Worm (Caenorhabditis elegans) whole organism, midembryonic: ENCODE measurements around the gene T15B7.8.

Experiments used
- flt-1 ChIP-seq: fragments of 200-800 bp; sonication (Bioruptor generic); IDR thresholded peaks from 2 replicates; pipeline ENCODE4 v1.3.6; 2022; ENCODE audit warnings: missing genetic modification characterization, missing compliant biosample characterization
- klf-2 ChIP-seq: fragments of 200-800 bp; sonication (Bioruptor generic); conservative IDR thresholded peaks from 2 replicates; pipeline ENCODE4 v1.3.6; 2022; ENCODE audit warnings: missing genetic modification reagents, missing genetic modification characterization, missing compliant biosample characterization
- med-1 ChIP-seq: sonication (generic microtip); optimal IDR thresholded peaks from 2 replicates; lab custom pipeline; 2017; ENCODE audit warnings: missing genetic modification characterization, mild to moderate bottlenecking, missing compliant biosample characterization, antibody characterized with exemption, missing genetic modification reagents; ENCODE audit not compliant: insufficient read depth
- ref-1 ChIP-seq: fragments of 200-800 bp; sonication (Bioruptor generic); conservative IDR thresholded peaks from 2 replicates; pipeline ENCODE4 v1.3.6; 2022; ENCODE audit warnings: missing genetic modification reagents, missing genetic modification characterization, missing compliant biosample characterization
- tab-1 ChIP-seq: fragments of 200-800 bp; sonication (Bioruptor generic); IDR thresholded peaks from 2 replicates; pipeline ENCODE4 v1.3.6; 2022; ENCODE audit warnings: missing genetic modification characterization, missing compliant biosample characterization
- ztf-23 ChIP-seq: fragments of 200-800 bp; sonication (Bioruptor generic); IDR thresholded peaks from 2 replicates; pipeline ENCODE4 v1.3.6; 2022; ENCODE audit warnings: missing genetic modification reagents, missing genetic modification characterization, missing compliant biosample characterization
- ztf-29 ChIP-seq: fragments of 200-800 bp; sonication (Bioruptor generic); IDR thresholded peaks from 2 replicates; pipeline ENCODE4 v1.3.6; 2022; ENCODE audit warnings: missing genetic modification reagents, missing genetic modification characterization, missing compliant biosample characterization

- TF ChIP-seq med-1 (GFP tag; lab: Kevin White, UChicago), result no peak
- no peak for TF ChIP-seq ztf-29 (GFP tag; lab: Robert Waterston, UW)
- TF ChIP-seq flt-1 (GFP tag; lab: Robert Waterston, UW), result no peak
- no peak for TF ChIP-seq ref-1 (GFP tag; lab: Robert Waterston, UW)
- no peak for TF ChIP-seq ztf-23 (GFP tag; lab: Robert Waterston, UW)
- TF ChIP-seq klf-2, result no peak
- TF ChIP-seq tab-1 (GFP tag; lab: Robert Waterston, UW), result no peak
These were observed 12.6 kb upstream of the T15B7.8 start, which contains the start of gene dmsr-16 for ce11 chrV:6808962-6809361.
